Worm (Caenorhabditis elegans) whole organism, L2 larva: ENCODE measurements around the gene patr-1.

Experiments used
- ZK546.5 ChIP-seq: sonication (generic microtip); optimal IDR thresholded peaks from 2 replicates; lab custom pipeline; 2017; ENCODE audit warnings: missing biosample characterization, missing genetic modification characterization
- aly-2 ChIP-seq: fragments of 150-350 bp; optimal IDR thresholded peaks from 2 replicates; lab custom pipeline; 2014; ENCODE audit warnings: missing biosample characterization, missing genetic modification characterization
- ama-1 ChIP-seq: fragments of 150-350 bp; optimal IDR thresholded peaks from 2 replicates; lab custom pipeline; 2018; ENCODE audit warnings: inconsistent platforms
- egl-27 ChIP-seq: sonication (generic microtip); optimal IDR thresholded peaks from 3 replicates; lab custom pipeline; 2017; ENCODE audit warnings: missing biosample characterization, missing genetic modification reagents, missing genetic modification characterization
- elt-3 ChIP-seq: sonication (generic microtip); optimal IDR thresholded peaks from 2 replicates; lab custom pipeline; 2017; ENCODE audit warnings: missing biosample characterization, missing genetic modification characterization
- gmeb-1 ChIP-seq: fragments of 150-350 bp; optimal IDR thresholded peaks from 2 replicates; lab custom pipeline; 2014; ENCODE audit warnings: missing biosample characterization, missing genetic modification characterization
- nhr-12 ChIP-seq: fragments of 150-350 bp; optimal IDR thresholded peaks from 2 replicates; lab custom pipeline; 2014; ENCODE audit warnings: missing biosample characterization, missing genetic modification characterization
- nhr-237 ChIP-seq: fragments of 150-350 bp; optimal IDR thresholded peaks from 2 replicates; lab custom pipeline; 2014; ENCODE audit warnings: missing biosample characterization, missing genetic modification characterization
- nhr-25 ChIP-seq: fragments of 150-350 bp; sonication (generic microtip); optimal IDR thresholded peaks from 3 replicates; lab custom pipeline; 2014; ENCODE audit warnings: missing biosample characterization, missing genetic modification characterization
- nhr-77 ChIP-seq: fragments of 150-350 bp; optimal IDR thresholded peaks from 2 replicates; lab custom pipeline; 2014; ENCODE audit warnings: missing biosample characterization, missing genetic modification characterization
- snpc-4 ChIP-seq: fragments of 150-350 bp; optimal IDR thresholded peaks from 2 replicates; lab custom pipeline; 2014; ENCODE audit warnings: missing biosample characterization, missing genetic modification characterization
- unc-39 ChIP-seq: fragments of 150-350 bp; optimal IDR thresholded peaks from 2 replicates; lab custom pipeline; 2014; ENCODE audit warnings: missing biosample characterization, missing genetic modification characterization
- zag-1 ChIP-seq: fragments of 150-350 bp; optimal IDR thresholded peaks from 2 replicates; lab custom pipeline; 2014; ENCODE audit warnings: missing biosample characterization, missing genetic modification characterization
- ztf-4 ChIP-seq: fragments of 150-350 bp; optimal IDR thresholded peaks from 2 replicates; lab custom pipeline; 2014; ENCODE audit warnings: missing biosample characterization, missing genetic modification characterization

DNA sequence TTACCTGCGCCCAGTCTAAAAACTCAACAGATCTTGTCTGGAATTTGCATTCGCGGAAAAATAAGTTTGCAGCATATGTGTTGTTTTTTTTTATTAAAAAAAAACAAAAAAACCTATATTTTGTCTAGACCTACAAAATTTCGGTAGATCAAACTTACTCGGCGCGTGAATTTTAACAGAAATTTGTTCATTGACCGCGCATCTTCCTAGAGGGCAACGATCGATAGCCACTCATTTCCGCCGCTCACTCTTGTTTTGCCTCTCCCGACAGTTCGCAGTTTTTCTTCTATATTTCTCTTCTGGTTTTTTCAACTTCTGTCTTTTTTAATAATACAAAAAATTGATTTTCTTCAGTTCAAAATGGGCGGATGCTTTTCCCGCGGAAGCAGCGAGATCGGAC, 32.7 kb upstream of the patr-1 start, which contains the start of gene F43G6.7:
- TF ChIP-seq snpc-4 (tag; lab: Kevin White, UChicago) (no peak), unc-39 (no peak), egl-27 (tag; lab: Kevin White, UChicago) (no peak), nhr-12 (tag; lab: Kevin White, UChicago) (no peak), nhr-77 (tag; lab: Kevin White, UChicago) (no peak), nhr-25 (tag; lab: Kevin White, UChicago) (no peak), zag-1 (tag; lab: Kevin White, UChicago) (no peak), elt-3 (no peak), ama-1 (lab: Kevin White, UChicago) (no peak), ZK546.5 (no peak), nhr-237 (tag; lab: Kevin White, UChicago) (no peak), gmeb-1 (tag; lab: Kevin White, UChicago) (no peak), aly-2 (tag; lab: Kevin White, UChicago) (no peak), ztf-4 (tag; lab: Kevin White, UChicago) (no peak)
